Worm (Caenorhabditis elegans) whole organism, mixed stage, embryonic: Measurements from ENCODE around the gene cutl-18.

Source experiments
- M03D4.4 ChIP-seq: sonication (generic microtip); optimal IDR thresholded peaks from 2 replicates; lab custom pipeline; 2017; ENCODE audit warnings: mild to moderate bottlenecking, missing genetic modification characterization, missing compliant biosample characterization
- blmp-1 ChIP-seq: fragments of 150-350 bp; optimal IDR thresholded peaks from 2 replicates; lab custom pipeline; 2014; ENCODE audit warnings: missing biosample characterization, missing genetic modification characterization
- ceh-43 ChIP-seq: fragments of 200-800 bp; sonication (Bioruptor generic); optimal IDR thresholded peaks from 2 replicates; lab custom pipeline; 2018; ENCODE audit warnings: mild to moderate bottlenecking, missing genetic modification characterization, moderate library complexity, missing compliant biosample characterization
- ceh-83 ChIP-seq: fragments of 200-800 bp; sonication (Bioruptor generic); optimal IDR thresholded peaks from 2 replicates; lab custom pipeline; 2018; ENCODE audit warnings: mild to moderate bottlenecking, missing genetic modification characterization, missing compliant biosample characterization
- ces-1 ChIP-seq: fragments of 150-350 bp; optimal IDR thresholded peaks from 2 replicates; lab custom pipeline; 2014; ENCODE audit warnings: missing biosample characterization, missing genetic modification reagents, missing genetic modification characterization
- cnd-1 ChIP-seq: fragments of 200-800 bp; sonication (Bioruptor generic); optimal IDR thresholded peaks from 2 replicates; lab custom pipeline; 2018; ENCODE audit warnings: mild to moderate bottlenecking, missing genetic modification characterization, missing compliant biosample characterization
- drap-1 ChIP-seq: fragments of 200-800 bp; sonication (Bioruptor generic); optimal IDR thresholded peaks from 3 replicates; lab custom pipeline; 2018; ENCODE audit warnings: mild to moderate bottlenecking, missing genetic modification characterization, missing compliant biosample characterization
- elt-1 ChIP-seq: sonication (generic microtip); optimal IDR thresholded peaks from 2 replicates; lab custom pipeline; 2017; ENCODE audit warnings: missing genetic modification characterization, mild to moderate bottlenecking, missing compliant biosample characterization, antibody characterized with exemption, moderate library complexity, borderline replicate concordance; ENCODE audit not compliant: insufficient read depth
- elt-3 ChIP-seq: fragments of 150-350 bp; optimal IDR thresholded peaks from 2 replicates; lab custom pipeline; 2014; ENCODE audit warnings: missing biosample characterization, missing genetic modification characterization
- flh-1 ChIP-seq: fragments of 200-800 bp; sonication (Bioruptor generic); optimal IDR thresholded peaks from 2 replicates; lab custom pipeline; 2018; ENCODE audit warnings: mild to moderate bottlenecking, missing genetic modification characterization, moderate library complexity, missing compliant biosample characterization
- ham-2 ChIP-seq: fragments of 200-800 bp; sonication (Bioruptor generic); optimal IDR thresholded peaks from 2 replicates; lab custom pipeline; 2018; ENCODE audit warnings: mild to moderate bottlenecking, missing genetic modification characterization, missing compliant biosample characterization
- hlh-1 ChIP-seq: fragments of 150-350 bp; optimal IDR thresholded peaks from 2 replicates; lab custom pipeline; 2014; ENCODE audit warnings: missing biosample characterization, missing genetic modification reagents, missing genetic modification characterization
- lin-32 ChIP-seq: fragments of 200-800 bp; sonication (Bioruptor generic); optimal IDR thresholded peaks from 2 replicates; lab custom pipeline; 2018; ENCODE audit warnings: mild to moderate bottlenecking, missing genetic modification characterization, missing compliant biosample characterization
- lsy-2 ChIP-seq: fragments of 150-350 bp; optimal IDR thresholded peaks from 2 replicates; lab custom pipeline; 2014; ENCODE audit warnings: missing biosample characterization, missing genetic modification characterization
- mab-5 ChIP-seq: fragments of 150-350 bp; optimal IDR thresholded peaks from 2 replicates; lab custom pipeline; 2014; ENCODE audit warnings: missing biosample characterization, missing genetic modification characterization
- mep-1 ChIP-seq: fragments of 150-350 bp; optimal IDR thresholded peaks from 2 replicates; lab custom pipeline; 2017; ENCODE audit warnings: missing biosample characterization, missing genetic modification reagents, missing genetic modification characterization, inconsistent platforms
- mls-2 ChIP-seq: sonication (generic microtip); optimal IDR thresholded peaks from 2 replicates; lab custom pipeline; 2016; ENCODE audit warnings: mild to moderate bottlenecking, missing genetic modification characterization, moderate library complexity, missing compliant biosample characterization
- nhr-12 ChIP-seq: fragments of 150-350 bp; optimal IDR thresholded peaks from 2 replicates; lab custom pipeline; 2014; ENCODE audit warnings: missing biosample characterization, missing genetic modification characterization
- nhr-2 ChIP-seq: fragments of 150-350 bp; optimal IDR thresholded peaks from 2 replicates; lab custom pipeline; 2014; ENCODE audit warnings: missing biosample characterization, missing genetic modification characterization
- nhr-237 ChIP-seq: fragments of 150-350 bp; optimal IDR thresholded peaks from 2 replicates; lab custom pipeline; 2014; ENCODE audit warnings: missing biosample characterization, missing genetic modification characterization
- nhr-28 ChIP-seq: fragments of 150-350 bp; optimal IDR thresholded peaks from 2 replicates; lab custom pipeline; 2014; ENCODE audit warnings: missing biosample characterization, missing genetic modification characterization
- nhr-76 ChIP-seq: sonication (generic microtip); optimal IDR thresholded peaks from 2 replicates; lab custom pipeline; 2017; ENCODE audit warnings: missing biosample characterization, missing genetic modification characterization
- pha-4 ChIP-seq: fragments of 150-350 bp; optimal IDR thresholded peaks from 2 replicates; lab custom pipeline; 2018; ENCODE audit warnings: missing biosample characterization, missing genetic modification reagents, missing genetic modification characterization
- sem-2 ChIP-seq: fragments of 200-800 bp; sonication (Bioruptor generic); optimal IDR thresholded peaks from 2 replicates; lab custom pipeline; 2018; ENCODE audit warnings: mild to moderate bottlenecking, missing genetic modification characterization, missing compliant biosample characterization
- sptf-1 ChIP-seq: sonication (generic microtip); optimal IDR thresholded peaks from 2 replicates; lab custom pipeline; 2017; ENCODE audit warnings: mild to moderate bottlenecking, missing genetic modification characterization, moderate library complexity, missing compliant biosample characterization
- tbx-8 ChIP-seq: fragments of 200-800 bp; sonication (Bioruptor generic); optimal IDR thresholded peaks from 2 replicates; lab custom pipeline; 2018; ENCODE audit warnings: mild to moderate bottlenecking, missing genetic modification characterization, moderate library complexity, missing compliant biosample characterization
- unc-120 ChIP-seq: sonication (generic microtip); optimal IDR thresholded peaks from 2 replicates; lab custom pipeline; 2017; ENCODE audit warnings: missing genetic modification characterization, missing compliant biosample characterization; ENCODE audit not compliant: poor library complexity, severe bottlenecking
- unc-39 ChIP-seq: fragments of 150-350 bp; optimal IDR thresholded peaks from 2 replicates; lab custom pipeline; 2014; ENCODE audit warnings: missing biosample characterization, missing genetic modification characterization
- unc-62 ChIP-seq: fragments of 150-350 bp; optimal IDR thresholded peaks from 2 replicates; lab custom pipeline; 2014; ENCODE audit warnings: missing biosample characterization, missing genetic modification reagents, missing genetic modification characterization
- zip-8 ChIP-seq: fragments of 150-350 bp; optimal IDR thresholded peaks from 2 replicates; lab custom pipeline; 2014; ENCODE audit warnings: missing biosample characterization, missing genetic modification characterization
- ztf-11 ChIP-seq: fragments of 150-350 bp; optimal IDR thresholded peaks from 2 replicates; lab custom pipeline; 2014; ENCODE audit warnings: missing biosample characterization, missing genetic modification characterization

cutl-18 gene

DNA sequence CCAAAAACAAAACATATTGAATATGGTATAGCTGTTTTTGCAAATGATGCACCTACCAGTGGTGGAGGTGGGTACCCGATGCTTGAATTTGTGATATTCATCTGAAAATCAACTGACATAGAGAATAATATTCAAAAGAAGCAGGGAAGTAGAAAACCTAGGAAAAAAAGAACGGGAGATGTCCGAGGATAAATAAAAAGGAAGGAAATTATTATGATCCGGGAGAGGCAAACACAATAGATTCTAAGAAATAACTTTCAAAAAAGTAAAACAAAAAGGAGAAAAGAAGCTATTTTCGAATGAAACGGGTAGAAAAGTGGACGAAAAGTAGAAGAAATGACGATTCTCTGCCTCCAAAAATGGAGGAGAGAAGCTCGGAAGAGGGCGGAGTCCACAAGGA lies 36.2 kb upstream of the cutl-18 start, which contains the start of gene npr-25:
Gene npr-25, minus strand, starts transcription at position 101 of the 400 bp plus-strand sequence.
- TF ChIP-seq ham-2 (GFP tag; lab: Kevin White, UChicago) (no peak), nhr-2 (no peak), elt-1 (tag; lab: Kevin White, UChicago) (no peak), nhr-28 (tag; lab: Kevin White, UChicago) (no peak), pha-4 (no peak), M03D4.4 (tag; lab: Kevin White, UChicago) (no peak), nhr-12 (no peak), flh-1 (GFP tag; lab: Kevin White, UChicago) (no peak), unc-39 (tag; lab: Kevin White, UChicago) (no peak), ces-1 (GFP tag; lab: Kevin White, UChicago) (no peak), unc-62 (no peak), drap-1 (GFP tag; lab: Kevin White, UChicago) (no peak), ceh-83 (no peak), tbx-8 (GFP tag; lab: Kevin White, UChicago) (no peak), lin-32 (GFP tag; lab: Kevin White, UChicago) (no peak), ztf-11 (tag; lab: Kevin White, UChicago) (no peak)

DNA sequence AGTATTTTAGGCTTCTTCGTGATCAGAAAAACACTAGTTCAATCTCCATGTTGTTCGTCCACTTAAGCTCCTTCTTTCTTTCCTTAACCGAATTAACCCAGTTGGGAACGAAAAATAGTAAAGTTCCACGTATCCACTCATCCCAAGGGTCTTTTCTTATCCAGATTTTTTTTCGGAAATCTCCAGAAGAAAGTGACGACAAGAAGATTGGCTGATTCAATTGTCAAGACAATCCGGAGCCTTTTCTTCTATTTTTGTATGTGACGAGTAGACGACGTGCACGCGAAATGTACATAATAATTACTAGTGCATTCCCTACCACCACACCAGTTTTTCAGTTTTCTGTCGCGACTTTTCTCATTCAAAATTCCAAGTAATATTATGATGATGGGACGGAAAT lies 34.6 kb upstream of the cutl-18 start:
- TF ChIP-seq ces-1 (GFP tag; lab: Kevin White, UChicago) (peak; percentile 19), lsy-2 (tag; lab: Kevin White, UChicago) (no peak), cnd-1 (tag; lab: Kevin White, UChicago) (no peak), mep-1 (no peak), blmp-1 (tag; lab: Kevin White, UChicago) (no peak), nhr-237 (no peak), sem-2 (GFP tag; lab: Kevin White, UChicago) (no peak)

ce11 chrV:11346912-11347311 lies 30.2 kb upstream of the cutl-18 start, which contains the start of gene grl-7:
TSS of gene grl-7 (minus strand) at chrV:11347012.
- no peak for TF ChIP-seq unc-120
- no peak for TF ChIP-seq ces-1 (GFP tag; lab: Kevin White, UChicago)
- no peak for TF ChIP-seq elt-3
- TF ChIP-seq lsy-2 (tag; lab: Kevin White, UChicago), result no peak
- no peak for TF ChIP-seq nhr-76
- TF ChIP-seq sptf-1 (tag; lab: Kevin White, UChicago), result no peak
- no peak for TF ChIP-seq zip-8 (tag; lab: Kevin White, UChicago)
- no peak for TF ChIP-seq ham-2 (GFP tag; lab: Kevin White, UChicago)
- TF ChIP-seq hlh-1 (tag; lab: Kevin White, UChicago), result no peak

ce11 chrV:11344816-11345336 lies 28.2 kb upstream of the cutl-18 start:
- TF ChIP-seq lsy-2 (tag; lab: Kevin White, UChicago) (no peak), ces-1 (GFP tag; lab: Kevin White, UChicago) (peak; percentile 22), sptf-1 (tag; lab: Kevin White, UChicago) (peak; percentile 13), mep-1 (no peak), unc-120 (no peak), drap-1 (GFP tag; lab: Kevin White, UChicago) (no peak), nhr-237 (no peak), nhr-76 (no peak), cnd-1 (tag; lab: Kevin White, UChicago) (peak; percentile 3), zip-8 (tag; lab: Kevin White, UChicago) (no peak), ceh-43 (GFP tag; lab: Kevin White, UChicago) (no peak), tbx-8 (GFP tag; lab: Kevin White, UChicago) (no peak), elt-3 (no peak), nhr-2 (peak; percentile 10), hlh-1 (tag; lab: Kevin White, UChicago) (no peak)
- TF ChIP-seq, all 35 proteins: peak for 4

DNA sequence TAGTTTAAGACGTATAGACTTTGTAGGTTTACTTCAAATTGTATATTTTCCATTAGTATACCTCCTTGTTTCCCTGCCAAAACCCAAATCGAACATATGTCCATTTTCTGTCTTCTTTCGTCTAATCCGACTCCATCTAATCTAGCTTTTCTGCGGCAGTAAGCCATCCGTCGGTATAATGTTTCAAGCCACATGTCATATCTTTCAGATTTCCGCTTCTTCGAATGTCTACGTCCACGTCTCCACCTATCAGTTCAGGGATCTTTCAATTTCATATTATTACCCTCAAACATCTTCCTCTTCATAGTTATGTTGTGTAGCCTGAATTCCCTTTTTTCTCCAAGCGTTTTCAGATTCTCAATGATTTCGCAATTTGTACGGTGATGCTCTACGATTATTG lies 27.4 kb upstream of the cutl-18 start:
- no peak for TF ChIP-seq ceh-83
- TF ChIP-seq unc-62, result no peak
- TF ChIP-seq elt-1 (tag; lab: Kevin White, UChicago), result peak; percentile 76
- TF ChIP-seq, all 35 proteins: peak for 1

- TF ChIP-seq mab-5 (tag; lab: Kevin White, UChicago) (no peak), elt-3 (no peak), mls-2 (tag; lab: Kevin White, UChicago) (no peak), ces-1 (GFP tag; lab: Kevin White, UChicago) (peak; percentile 94), nhr-28 (tag; lab: Kevin White, UChicago) (no peak)
Observed at ce11 chrV:11341913-11342312, 25.2 kb upstream of the cutl-18 start, which contains the start of gene T02E9.5. TSS of gene T02E9.5 (plus strand) at chrV:11342233.
